Worm (Caenorhabditis elegans): ENCODE measurements around the gene F18E9.4.

- TF ChIP-seq him-1 (tag; optimal IDR thresholded peaks at IDR 0.05) (no peak), dao-5 (tag; optimal IDR thresholded peaks at IDR 0.05) (no peak)
Observed at ce11 chrX:8604160-8604559, 23.8 kb downstream of the F18E9.4 start.
